Fruit fly (Drosophila melanogaster) ovary, adult (tissue): ENCODE measurements around the gene CG6583.

ENCODE experiments used
- CG17801 ChIP-seq: fragments of 200-800 bp; optimal IDR thresholded peaks from 2 replicates; lab custom pipeline; 2019; ENCODE audit warnings: missing biosample characterization, mild to moderate bottlenecking, missing genetic modification characterization, moderate library complexity; ENCODE audit not compliant: partially characterized antibody

CG6583 gene

DNA sequence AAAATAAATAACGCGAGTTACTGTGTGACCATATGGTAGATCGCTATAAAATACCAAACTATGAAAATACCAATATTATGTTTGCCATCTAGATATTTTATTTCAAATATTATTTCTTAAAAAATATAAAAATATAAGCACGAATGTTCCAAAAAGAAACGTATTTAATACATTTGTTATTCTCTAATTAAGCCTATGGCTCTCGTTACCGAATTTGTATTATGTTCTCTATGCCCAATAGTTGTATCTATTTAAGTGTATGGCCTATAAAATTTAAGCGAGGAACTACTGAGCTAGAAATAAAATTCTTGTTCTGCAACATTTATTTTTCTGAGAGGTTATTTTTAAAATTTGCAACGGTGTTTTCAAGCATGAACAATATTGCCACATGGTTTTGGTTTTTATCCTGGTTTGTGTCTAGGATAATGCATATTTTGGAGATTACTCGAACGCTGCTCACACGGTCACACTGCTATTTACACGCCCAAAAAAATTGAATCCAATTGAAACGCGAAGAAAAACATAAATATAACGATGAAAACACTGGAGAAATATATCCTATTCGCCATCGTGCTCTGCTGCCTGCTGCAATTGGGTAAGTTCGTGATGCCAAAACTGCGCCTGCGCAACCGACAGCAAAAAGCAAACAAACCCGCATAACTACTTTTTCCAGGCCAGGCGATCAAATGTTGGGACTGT lies at the start of gene CG6583, which contains the start of gene crok:
CG6583 (minus strand) TSS at position 51 of the 699 bp plus-strand sequence.
crok (plus strand) TSS at position 446 of the 699 bp plus-strand sequence.
- no peak for TF ChIP-seq CG17801 (GFP tag; lab: Kevin White, UChicago)

DNA sequence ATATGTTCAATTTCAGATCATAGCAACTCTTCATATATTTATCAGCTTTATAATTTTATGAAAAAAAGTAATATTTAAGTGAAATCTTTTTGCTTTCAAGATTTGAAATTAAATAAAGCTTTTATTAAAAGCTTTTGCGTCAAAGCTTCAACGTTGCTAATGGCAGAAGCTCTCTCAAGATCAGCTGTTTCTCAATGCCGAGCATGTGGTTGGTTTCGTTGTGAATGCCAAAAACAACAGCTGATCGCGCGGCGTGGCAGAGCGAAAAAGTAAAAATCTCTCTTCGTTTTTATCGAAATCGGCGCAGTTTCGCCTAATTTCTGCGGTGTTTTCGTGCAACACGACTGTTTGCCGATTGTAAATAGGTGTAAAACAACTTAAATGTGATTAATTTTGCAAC lies 35.2 kb upstream of the CG6583 start, which contains the start of gene CG31759:
CG31759 (plus strand) TSS at position 161 of the 400 bp plus-strand sequence.
- peak; percentile 16 for TF ChIP-seq CG17801 (GFP tag; lab: Kevin White, UChicago)

DNA sequence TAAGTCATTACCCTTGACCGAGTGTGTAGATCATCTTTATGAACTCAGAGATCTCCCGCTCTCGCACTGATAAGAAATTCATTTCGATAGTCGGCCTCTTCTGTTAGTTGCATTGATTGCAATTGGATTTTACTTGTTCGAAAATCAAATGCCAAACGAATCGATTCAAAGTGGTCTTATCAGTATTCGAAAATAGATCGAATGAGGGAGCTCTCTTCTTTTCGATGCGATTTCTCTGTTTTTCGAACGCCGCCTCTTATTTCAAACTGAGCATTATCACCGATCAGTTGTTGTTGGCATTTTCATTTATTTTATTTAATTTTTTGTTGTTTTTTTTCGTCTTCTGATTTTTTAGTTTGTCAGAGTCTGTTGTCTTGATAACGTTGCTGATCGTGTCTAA lies 28.6 kb upstream of the CG6583 start:
- no peak for TF ChIP-seq CG17801 (GFP tag; lab: Kevin White, UChicago)

DNA sequence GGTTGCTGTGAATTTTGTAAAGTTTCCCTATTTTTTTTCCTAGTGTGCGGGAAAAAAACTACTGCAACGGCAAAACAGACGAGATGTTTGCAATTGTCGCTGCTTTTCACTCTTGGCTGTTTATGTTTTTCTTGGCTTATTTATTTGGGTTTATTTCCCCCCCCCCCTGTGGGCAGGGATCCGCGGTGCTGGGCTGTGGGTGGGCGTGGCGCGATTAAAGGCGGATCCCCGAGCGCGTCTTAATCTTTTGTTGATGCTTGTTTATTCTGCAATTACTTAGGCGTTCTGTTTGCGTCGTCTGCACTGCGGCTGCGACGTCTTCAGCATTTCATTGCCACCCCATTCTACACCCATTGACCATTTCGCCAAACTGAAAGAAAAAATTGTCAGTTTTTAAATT lies 22.5 kb upstream of the CG6583 start:
- no peak for TF ChIP-seq CG17801 (GFP tag; lab: Kevin White, UChicago)

DNA sequence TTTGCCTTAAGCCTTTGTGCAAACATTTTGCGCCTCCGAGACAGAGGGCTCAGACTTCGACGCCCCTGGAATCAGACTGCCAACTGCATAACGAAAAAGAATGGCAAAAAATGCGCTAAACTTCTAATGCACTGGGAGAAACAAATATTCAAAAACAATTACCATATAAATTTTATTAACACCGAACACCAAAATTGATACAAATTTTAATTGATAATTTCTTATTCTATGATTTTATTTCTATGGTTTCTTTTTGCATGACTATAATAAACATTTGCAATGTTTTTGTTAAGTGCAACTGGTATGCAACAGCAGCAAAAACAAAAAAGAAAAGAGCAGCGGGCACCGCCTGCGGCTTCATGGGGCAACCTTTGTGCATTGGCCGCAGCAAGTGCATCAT lies 20.6 kb upstream of the CG6583 start:
- no peak for TF ChIP-seq CG17801 (GFP tag; lab: Kevin White, UChicago)

DNA sequence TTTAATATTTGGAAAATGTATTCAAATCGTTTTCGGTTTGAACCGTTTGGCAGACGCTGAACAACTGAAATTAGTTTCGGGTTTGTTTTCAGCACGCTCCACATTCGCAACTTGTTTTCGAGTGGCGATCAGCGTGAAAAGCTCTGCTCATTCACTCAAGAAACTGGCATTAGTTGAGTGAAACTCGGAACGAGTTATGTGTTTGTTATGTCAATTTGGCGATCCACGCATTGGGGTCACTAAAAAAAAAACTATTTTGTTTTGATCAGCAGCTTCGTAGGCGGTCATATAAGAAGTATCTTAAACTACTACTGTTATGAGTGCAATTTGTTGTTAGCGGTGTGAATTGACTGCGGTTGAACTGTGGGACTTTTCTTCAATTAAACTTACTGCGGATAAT lies 5.2 kb upstream of the CG6583 start, which contains the start of gene atilla:
atilla (minus strand) TSS at position 266 of the 400 bp plus-strand sequence.
- TF ChIP-seq CG17801 (GFP tag; lab: Kevin White, UChicago), result no peak

DNA sequence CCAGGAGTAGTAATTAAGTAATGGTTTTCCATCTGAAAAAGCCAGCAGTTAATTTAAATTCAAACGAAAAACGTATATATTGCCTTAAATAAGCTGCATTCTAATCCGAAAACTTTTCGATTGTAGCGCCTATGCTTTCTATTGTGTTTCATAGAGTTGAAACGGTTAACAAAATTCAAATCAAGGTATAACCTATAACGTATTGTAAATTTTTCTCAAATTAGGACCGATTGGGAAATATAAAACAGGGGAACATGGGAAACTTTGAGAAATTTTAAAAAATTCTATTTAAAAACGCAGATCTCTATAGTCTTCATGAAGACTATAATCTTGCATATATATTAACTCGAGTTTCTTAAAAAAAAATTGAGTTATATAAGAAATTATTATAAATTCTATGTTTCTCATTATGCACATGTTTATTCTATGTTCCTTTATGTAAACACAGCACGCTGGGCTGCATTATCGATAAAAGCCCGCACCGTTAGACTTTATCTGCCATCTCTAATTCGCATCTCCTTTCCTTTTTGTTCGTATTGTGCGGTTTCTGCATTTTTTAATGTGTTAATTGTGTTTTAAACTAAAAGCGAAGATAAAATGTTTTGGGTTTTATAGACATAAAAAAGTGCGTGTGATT lies 2.2 kb upstream of the CG6583 start, which contains the start of gene bru1:
bru1 (plus strand) TSS at position 512 of the 637 bp plus-strand sequence.
- TF ChIP-seq CG17801 (GFP tag; lab: Kevin White, UChicago), result no peak

DNA sequence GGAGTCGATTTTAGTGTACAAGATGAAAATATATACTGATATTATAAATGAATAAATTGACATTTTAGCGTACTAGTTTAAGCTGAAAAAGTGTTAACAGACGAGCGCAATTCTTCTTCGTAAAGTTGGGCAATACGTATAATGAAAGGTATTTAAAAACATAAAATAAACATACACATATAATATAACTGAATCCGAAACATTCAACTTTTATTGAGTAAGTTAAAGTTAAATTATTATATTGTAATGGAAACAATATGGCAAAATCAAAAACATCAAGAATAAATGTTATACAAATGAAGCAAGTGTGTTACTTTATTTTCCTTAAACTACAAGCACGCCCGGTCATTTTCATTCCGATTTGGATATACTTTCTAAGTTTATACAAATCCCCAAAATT lies 2.1 kb downstream of the CG6583 start, which contains the start of gene CG17217:
CG17217 (plus strand) TSS at position 301 of the 400 bp plus-strand sequence.
- no peak for TF ChIP-seq CG17801 (GFP tag; lab: Kevin White, UChicago)

DNA sequence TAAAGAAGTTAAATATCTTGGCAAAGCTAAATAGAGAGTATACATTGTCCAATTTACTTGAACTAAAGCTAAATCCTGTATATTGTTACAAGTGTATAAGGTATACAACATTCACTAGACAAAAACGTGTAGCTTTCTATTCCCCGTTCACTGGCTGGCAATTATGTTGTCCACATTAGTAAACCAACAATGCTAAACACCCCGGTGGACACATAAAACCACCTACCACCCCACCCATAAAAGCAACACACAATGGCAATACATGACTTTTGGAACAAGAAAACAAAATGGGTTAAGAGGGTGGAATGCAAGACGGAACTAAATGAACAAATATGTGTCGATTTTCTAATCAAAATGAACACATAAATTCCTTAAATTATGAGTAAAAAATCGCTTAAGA lies 8.4 kb downstream of the CG6583 start, which contains the start of gene ZnT33D:
ZnT33D (plus strand) TSS at position 301 of the 400 bp plus-strand sequence.
- TF ChIP-seq CG17801 (GFP tag; lab: Kevin White, UChicago), result no peak

DNA sequence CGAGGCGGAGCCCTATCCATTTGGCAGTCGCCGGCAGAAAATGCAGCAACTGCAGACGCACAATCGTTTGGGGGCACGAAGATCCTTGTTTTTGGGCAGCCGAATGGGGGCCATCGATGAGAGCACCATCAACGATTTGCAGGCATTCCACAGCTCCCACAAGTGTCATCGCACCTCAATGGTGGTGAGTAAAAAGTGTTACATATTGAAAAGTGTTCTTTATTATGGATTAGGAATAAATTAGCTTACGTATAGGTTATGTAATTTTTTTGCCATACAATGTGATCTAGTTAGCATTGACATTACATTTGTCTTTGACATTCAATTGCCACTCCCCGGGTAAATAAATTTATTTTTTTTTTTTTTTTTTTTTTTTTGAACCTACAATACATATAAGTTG lies 10.9 kb downstream of the CG6583 start, which contains the start of gene CG31861:
CG31861 (plus strand) TSS at position 301 of the 400 bp plus-strand sequence.
- no peak for TF ChIP-seq CG17801 (GFP tag; lab: Kevin White, UChicago)

DNA sequence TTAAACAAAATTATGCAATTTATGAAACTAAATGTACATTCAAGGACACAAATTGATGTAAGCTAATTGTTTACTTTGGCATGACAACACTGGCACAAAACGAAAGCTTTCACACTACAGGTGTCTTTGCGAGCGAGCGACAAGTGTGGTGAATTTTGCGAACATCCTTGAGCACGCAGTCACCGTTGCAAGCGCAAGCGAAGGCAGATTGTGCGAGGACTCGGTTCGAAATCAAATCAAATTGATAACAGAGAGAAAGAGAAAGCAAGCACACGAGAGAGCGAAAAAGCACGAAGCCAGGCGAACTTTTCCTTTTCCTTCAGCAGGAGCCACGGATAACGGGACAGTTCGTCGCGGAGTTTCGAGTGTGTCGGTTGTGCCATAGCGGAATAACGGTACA lies 29.9 kb downstream of the CG6583 start, which contains the start of gene CG31760:
CG31760 (plus strand) TSS at position 342 of the 400 bp plus-strand sequence.
- TF ChIP-seq CG17801 (GFP tag; lab: Kevin White, UChicago), result no peak

DNA sequence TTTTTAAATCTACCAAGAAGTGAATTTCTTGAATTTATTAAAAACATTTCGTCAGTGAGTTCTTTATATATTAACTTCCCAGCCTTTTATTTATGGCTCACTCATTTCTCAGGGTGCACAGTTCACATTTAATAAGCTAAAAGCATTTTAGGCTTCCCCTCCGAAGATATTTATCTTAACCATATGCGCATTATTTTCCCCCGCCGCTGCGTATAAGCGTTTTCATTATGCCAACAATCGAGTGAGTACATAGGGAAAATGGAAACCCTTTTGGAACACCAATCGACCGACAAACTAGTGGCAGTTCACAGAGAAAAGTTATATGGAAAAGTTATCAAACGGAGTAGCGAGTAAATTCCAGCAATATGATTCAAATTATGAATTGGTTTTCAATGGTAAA lies 34.7 kb downstream of the CG6583 start, which contains the start of gene Gr33a:
Gr33a (plus strand) TSS at position 301 of the 400 bp plus-strand sequence.
- TF ChIP-seq CG17801 (GFP tag; lab: Kevin White, UChicago), result no peak

DNA sequence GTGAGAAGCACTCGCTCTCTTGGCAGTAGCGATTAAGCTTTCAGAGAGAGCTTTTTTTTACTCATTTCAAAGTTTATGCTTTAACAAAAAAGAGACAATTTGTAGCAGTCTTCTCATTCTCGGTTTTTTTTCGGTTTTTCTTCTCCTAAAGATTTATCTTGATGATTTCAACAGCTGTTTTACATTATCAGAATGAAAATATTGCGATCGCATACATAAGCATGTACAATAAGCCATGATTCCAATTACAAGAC lies 38.3 kb downstream of the CG6583 start:
- TF ChIP-seq CG17801 (GFP tag; lab: Kevin White, UChicago), result no peak

DNA sequence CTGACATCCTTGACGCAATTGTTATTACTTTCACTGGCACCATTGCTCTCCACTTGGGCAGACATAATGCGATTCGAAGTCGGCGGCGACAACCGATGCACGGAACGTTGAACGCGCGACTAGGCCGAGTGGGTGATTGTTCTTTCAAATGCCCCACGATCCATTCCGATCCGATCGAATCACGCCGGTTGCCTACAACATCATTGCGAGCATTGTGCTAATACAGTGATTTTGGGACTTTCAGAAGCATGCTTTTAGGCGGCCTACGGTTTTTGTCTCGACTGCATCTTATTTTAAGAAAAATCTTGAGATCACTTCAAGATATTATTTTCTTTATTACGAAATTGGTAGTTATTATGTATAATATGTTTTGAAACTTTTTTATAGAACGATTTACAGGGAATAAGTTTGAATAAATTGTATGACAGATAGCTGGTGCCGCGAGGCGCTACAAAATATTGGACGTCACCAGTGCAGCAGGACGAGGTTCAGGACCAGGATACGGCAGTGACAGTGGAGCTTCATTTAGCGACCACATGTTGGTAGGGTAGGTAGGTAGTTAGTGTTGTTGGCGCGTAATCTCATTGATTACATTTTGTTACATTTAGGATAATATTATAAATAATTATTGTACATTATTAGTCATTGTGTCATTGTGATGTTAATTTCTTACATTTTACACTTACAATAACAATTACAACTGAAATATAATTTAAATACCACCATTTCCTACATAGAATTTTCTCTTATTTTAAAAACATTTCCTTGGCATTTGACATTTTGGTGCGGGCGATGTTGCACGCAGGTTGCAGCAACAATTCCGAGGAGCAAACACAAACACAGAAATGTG lies 38.9 kb downstream of the CG6583 start, which contains the start of gene rho-6:
rho-6 (minus strand) TSS at position 137 of the 850 bp plus-strand sequence.
- no peak for TF ChIP-seq CG17801 (GFP tag; lab: Kevin White, UChicago)
